Fruit fly (Drosophila melanogaster) whole organism, embryonic: ENCODE measurements around the gene Prx5.

Source experiments
- BtbVII ChIP-seq: fragments of 200-800 bp; sonication (Bioruptor generic); optimal IDR thresholded peaks from 3 replicates; lab custom pipeline; 2017; ENCODE audit warnings: missing biosample characterization, mild to moderate bottlenecking, missing genetic modification characterization
- CG10274 ChIP-seq: fragments of 200-800 bp; sonication (Bioruptor generic); optimal IDR thresholded peaks from 3 replicates; lab custom pipeline; 2017; ENCODE audit warnings: missing biosample characterization, mild to moderate bottlenecking, missing genetic modification characterization
- CG10321 ChIP-seq: fragments of 200-800 bp; sonication (Bioruptor generic); IDR thresholded peaks from 2 replicates; pipeline ENCODE4 v1.3.6; 2022; ENCODE audit warnings: missing biosample characterization, missing genetic modification characterization
- CG11247 ChIP-seq: fragments of 200-800 bp; sonication (Bioruptor generic); IDR thresholded peaks from 2 replicates; pipeline ENCODE4 v1.3.6; 2022; ENCODE audit warnings: missing biosample characterization, missing genetic modification characterization
- CG14667 ChIP-seq: fragments of 200-800 bp; sonication (Bioruptor generic); IDR thresholded peaks from 2 replicates; pipeline ENCODE4 v1.3.6; 2022; ENCODE audit warnings: missing biosample characterization, missing genetic modification characterization
- CG14710 ChIP-seq: fragments of 200-800 bp; sonication (Bioruptor generic); optimal IDR thresholded peaks from 3 replicates; lab custom pipeline; 2019; ENCODE audit warnings: missing biosample characterization, mild to moderate bottlenecking, missing genetic modification characterization, moderate library complexity
- CG15696 ChIP-seq: fragments of 200-800 bp; sonication (Bioruptor generic); optimal IDR thresholded peaks from 2 replicates; lab custom pipeline; 2019; ENCODE audit warnings: missing biosample characterization, mild to moderate bottlenecking, missing genetic modification characterization, moderate library complexity
- CG17829 ChIP-seq: fragments of 200-800 bp; optimal IDR thresholded peaks from 2 replicates; lab custom pipeline; 2019; ENCODE audit warnings: missing biosample characterization, mild to moderate bottlenecking, missing genetic modification characterization, moderate library complexity
- CG1792 ChIP-seq: fragments of 200-800 bp; sonication (Bioruptor generic); optimal IDR thresholded peaks from 2 replicates; lab custom pipeline; 2016; ENCODE audit warnings: missing biosample characterization, missing genetic modification characterization
- CG30403 ChIP-seq: fragments of 200-800 bp; sonication (Bioruptor generic); optimal IDR thresholded peaks from 3 replicates; lab custom pipeline; 2016; ENCODE audit warnings: missing biosample characterization, missing genetic modification characterization
- CG3163 ChIP-seq: fragments of 200-800 bp; sonication (Bioruptor generic); optimal IDR thresholded peaks from 3 replicates; lab custom pipeline; 2016; ENCODE audit warnings: missing biosample characterization, missing genetic modification characterization
- CG3281 ChIP-seq: fragments of 200-800 bp; sonication (Bioruptor generic); optimal IDR thresholded peaks from 3 replicates; lab custom pipeline; 2017; ENCODE audit warnings: missing biosample characterization, mild to moderate bottlenecking, missing genetic modification characterization
- CG4617 ChIP-seq: fragments of 200-800 bp; sonication (Bioruptor generic); optimal IDR thresholded peaks from 3 replicates; lab custom pipeline; 2016; ENCODE audit warnings: missing biosample characterization, missing genetic modification characterization, borderline replicate concordance
- CG5245 ChIP-seq: fragments of 200-800 bp; sonication (Bioruptor generic); optimal IDR thresholded peaks from 3 replicates; lab custom pipeline; 2016; ENCODE audit warnings: missing biosample characterization, missing genetic modification characterization
- CG5953 ChIP-seq: fragments of 200-800 bp; sonication (Bioruptor generic); IDR thresholded peaks from 2 replicates; pipeline ENCODE4 v1.3.6; 2022; ENCODE audit warnings: missing biosample characterization, missing genetic modification characterization
- CG6689 ChIP-seq: fragments of 200-800 bp; sonication (Bioruptor generic); IDR thresholded peaks from 2 replicates; pipeline ENCODE4 v1.3.6; 2022; ENCODE audit warnings: missing biosample characterization, missing genetic modification characterization
- CG7987 ChIP-seq: fragments of 200-800 bp; sonication (Bioruptor generic); optimal IDR thresholded peaks from 2 replicates; lab custom pipeline; 2018; ENCODE audit warnings: missing biosample characterization, mild to moderate bottlenecking, missing genetic modification characterization, moderate library complexity
- CG9797 ChIP-seq: fragments of 200-800 bp; sonication (Bioruptor generic); optimal IDR thresholded peaks from 3 replicates; lab custom pipeline; 2018; ENCODE audit warnings: missing biosample characterization, mild to moderate bottlenecking, missing genetic modification characterization
- CkIIα-i1 ChIP-seq: fragments of 200-800 bp; sonication (Bioruptor generic); IDR thresholded peaks from 2 replicates; pipeline ENCODE4 v1.3.6; 2022; ENCODE audit warnings: missing biosample characterization, missing genetic modification characterization
- D ChIP-seq, 2 experiments: fragments of 200-800 bp in 1 of 2; fragments of >200 bp in 1 of 2; sonication (Bioruptor generic) in 1 of 2; optimal IDR thresholded peaks; 2 replicates in 1 of 2; 3 replicates in 1 of 2; lab custom pipeline; 2017; ENCODE audit warnings: mild to moderate bottlenecking in 1 of 2, missing biosample characterization in 1 of 2, missing genetic modification characterization in 1 of 2, missing genetic modification reagents in 1 of 2
- D19A ChIP-seq: fragments of 200-800 bp; optimal IDR thresholded peaks from 3 replicates; lab custom pipeline; 2019; ENCODE audit warnings: missing biosample characterization, mild to moderate bottlenecking, missing genetic modification characterization, moderate library complexity
- Doc3 ChIP-seq: fragments of 200-800 bp; sonication (Bioruptor generic); IDR thresholded peaks from 3 replicates; pipeline ENCODE4 v1.3.6; 2022; ENCODE audit warnings: missing biosample characterization, missing genetic modification characterization; ENCODE audit not compliant: partially characterized antibody
- Dref ChIP-seq: fragments of 200-800 bp; sonication (Bioruptor generic); IDR thresholded peaks from 2 replicates; pipeline ENCODE4 v1.3.6; 2022; ENCODE audit warnings: missing biosample characterization, missing genetic modification characterization
- ERR ChIP-seq: fragments of 200-800 bp; sonication (Bioruptor generic); optimal IDR thresholded peaks from 2 replicates; lab custom pipeline; 2016; ENCODE audit warnings: missing biosample characterization, missing genetic modification characterization
- Fer2 ChIP-seq: fragments of 200-800 bp; sonication (Bioruptor generic); optimal IDR thresholded peaks from 2 replicates; lab custom pipeline; 2018; ENCODE audit warnings: missing biosample characterization, mild to moderate bottlenecking, missing genetic modification characterization, moderate library complexity
- Hand ChIP-seq: fragments of 200-800 bp; sonication (Bioruptor generic); optimal IDR thresholded peaks from 2 replicates; lab custom pipeline; 2017; ENCODE audit warnings: mild to moderate bottlenecking, missing biosample characterization, missing genetic modification reagents, missing genetic modification characterization
- Max ChIP-seq: fragments of 200-800 bp; sonication (Bioruptor generic); optimal IDR thresholded peaks from 2 replicates; lab custom pipeline; 2016; ENCODE audit warnings: missing biosample characterization, mild to moderate bottlenecking, missing genetic modification characterization
- NK7.1 ChIP-seq: fragments of 200-800 bp; sonication (Bioruptor generic); optimal IDR thresholded peaks from 3 replicates; lab custom pipeline; 2016; ENCODE audit warnings: missing biosample characterization, missing genetic modification characterization
- NfI ChIP-seq: fragments of 200-800 bp; sonication (Bioruptor generic); optimal IDR thresholded peaks from 3 replicates; lab custom pipeline; 2018; ENCODE audit warnings: missing biosample characterization, mild to moderate bottlenecking, missing genetic modification characterization, moderate library complexity
- Ravus ChIP-seq: fragments of 200-800 bp; sonication (Bioruptor generic); IDR thresholded peaks from 2 replicates; pipeline ENCODE4 v1.3.6; 2022; ENCODE audit warnings: missing biosample characterization, missing genetic modification characterization
- TFAM ChIP-seq: fragments of 200-800 bp; sonication (Bioruptor generic); optimal IDR thresholded peaks from 2 replicates; lab custom pipeline; 2017; ENCODE audit warnings: missing biosample characterization, missing genetic modification characterization, inconsistent platforms
- Usf ChIP-seq: fragments of 200-800 bp; sonication (Bioruptor generic); optimal IDR thresholded peaks from 2 replicates; lab custom pipeline; 2017; ENCODE audit warnings: missing genotype, missing biosample characterization, missing genetic modification characterization
- aop ChIP-seq: fragments of 200-800 bp; sonication (Bioruptor generic); IDR thresholded peaks from 2 replicates; pipeline ENCODE4 v1.3.6; 2022; ENCODE audit warnings: missing biosample characterization, missing genetic modification characterization
- cas ChIP-seq: fragments of 200-800 bp; sonication (Bioruptor generic); IDR thresholded peaks from 2 replicates; pipeline ENCODE4 v1.3.6; 2022; ENCODE audit warnings: missing biosample characterization, missing genetic modification characterization
- caup ChIP-seq: fragments of 200-800 bp; sonication (Bioruptor generic); optimal IDR thresholded peaks from 3 replicates; lab custom pipeline; 2017; ENCODE audit warnings: missing biosample characterization, mild to moderate bottlenecking, missing genetic modification characterization, moderate library complexity; ENCODE audit not compliant: severe bottlenecking
- fd96Cb ChIP-seq: fragments of 200-800 bp; sonication (Bioruptor generic); optimal IDR thresholded peaks from 2 replicates; lab custom pipeline; 2018; ENCODE audit warnings: missing biosample characterization, mild to moderate bottlenecking, missing genetic modification characterization, moderate library complexity
- gcm2 ChIP-seq: fragments of 200-800 bp; sonication (Bioruptor generic); optimal IDR thresholded peaks from 2 replicates; lab custom pipeline; 2016; ENCODE audit warnings: missing biosample characterization, missing genetic modification characterization
- gfzf ChIP-seq: fragments of 200-800 bp; sonication (Bioruptor generic); optimal IDR thresholded peaks from 2 replicates; lab custom pipeline; 2016; ENCODE audit warnings: missing biosample characterization, mild to moderate bottlenecking, missing genetic modification characterization, moderate library complexity
- grn ChIP-seq: fragments of 200-800 bp; sonication (Bioruptor generic); optimal IDR thresholded peaks from 3 replicates; lab custom pipeline; 2017; ENCODE audit warnings: missing biosample characterization, missing genetic modification characterization
- h ChIP-seq: fragments of >200 bp; optimal IDR thresholded peaks from 2 replicates; lab custom pipeline; 2017
- hb ChIP-seq: fragments of 200-800 bp; sonication (Bioruptor generic); IDR thresholded peaks from 3 replicates; pipeline ENCODE4 v1.3.6; 2022; ENCODE audit warnings: missing biosample characterization, missing genetic modification characterization; ENCODE audit not compliant: partially characterized antibody
- lilli ChIP-seq: fragments of 200-800 bp; sonication (Bioruptor generic); optimal IDR thresholded peaks from 3 replicates; lab custom pipeline; 2016; ENCODE audit warnings: missing biosample characterization, missing genetic modification characterization
- mam ChIP-seq: fragments of 200-800 bp; sonication (Bioruptor generic); optimal IDR thresholded peaks from 3 replicates; lab custom pipeline; 2016; ENCODE audit warnings: missing biosample characterization, missing genetic modification characterization
- mirr ChIP-seq: fragments of 200-800 bp; sonication (Bioruptor generic); optimal IDR thresholded peaks from 3 replicates; lab custom pipeline; 2018; ENCODE audit warnings: missing biosample characterization, mild to moderate bottlenecking, missing genetic modification characterization
- phol ChIP-seq: fragments of 200-800 bp; sonication (Bioruptor generic); optimal IDR thresholded peaks from 3 replicates; lab custom pipeline; 2018; ENCODE audit warnings: missing biosample characterization, mild to moderate bottlenecking, missing genetic modification characterization, moderate library complexity
- unc-4 ChIP-seq: fragments of 200-800 bp; sonication (Bioruptor generic); IDR thresholded peaks from 2 replicates; pipeline ENCODE4 v1.3.6; 2022; ENCODE audit warnings: missing biosample characterization, missing genetic modification characterization; ENCODE audit not compliant: partially characterized antibody
- zen2 ChIP-seq: fragments of 200-800 bp; sonication (Bioruptor generic); IDR thresholded peaks from 3 replicates; pipeline ENCODE4 v1.3.6; 2022; ENCODE audit warnings: missing biosample characterization, missing genetic modification characterization; ENCODE audit not compliant: partially characterized antibody

Gene Prx5

dm6 chr3R:18166261-18166720 is 782 bp downstream of the Prx5 start (continued):
- TF ChIP-seq gfzf (no peak), D (optimal IDR thresholded peaks at IDR 0.05; lab: Kevin White, UChicago) (no peak), D (GFP tag; optimal IDR thresholded peaks at IDR 0.05; lab: Kevin White, UChicago) (no peak), CG15696 (no peak), BtbVII (GFP tag; lab: Kevin White, UChicago) (no peak), CG14667 (GFP tag; lab: Robert Waterston, UW) (no peak)
- TF ChIP-seq, all 482 proteins: peak for 47

- peak; percentile 87 for TF ChIP-seq lilli
- no peak for TF ChIP-seq CkIIα-i1 (GFP tag; lab: Robert Waterston, UW)
- TF ChIP-seq CG9797 (GFP tag; lab: Kevin White, UChicago), result peak; percentile 73
- TF ChIP-seq D (optimal IDR thresholded peaks at IDR 0.05; lab: Kevin White, UChicago), result no peak
- no peak for TF ChIP-seq D (GFP tag; optimal IDR thresholded peaks at IDR 0.05; lab: Kevin White, UChicago)
- peak; percentile 32 for TF ChIP-seq D19A (tag; lab: Kevin White, UChicago)
- peak; percentile 62 for TF ChIP-seq Dref (GFP tag; lab: Robert Waterston, UW)
- peak; percentile 41; the same call in 1 of the 2 replicates for TF ChIP-seq cas (GFP tag; lab: Robert Waterston, UW)
- TF ChIP-seq ERR (GFP tag; lab: Kevin White, UChicago), result no peak
- TF ChIP-seq h, result no peak
- TF ChIP-seq CG30403 (GFP tag; lab: Kevin White, UChicago), result peak; percentile 83
- no peak for TF ChIP-seq mirr
- peak; percentile 74 for TF ChIP-seq NfI
- peak; percentile 75 for TF ChIP-seq CG17829 (tag; lab: Kevin White, UChicago)
- peak; percentile 19 for TF ChIP-seq fd96Cb (tag; lab: Kevin White, UChicago)
- peak; percentile 64 for TF ChIP-seq phol (tag; lab: Kevin White, UChicago)
- TF ChIP-seq CG10321, result 0 out of 2 replicates have a peak, but pooled peaks have one; percentile 33
- TF ChIP-seq Doc3 (GFP tag; lab: Robert Waterston, UW), result peak; percentile 88
- no peak for TF ChIP-seq Ravus
- peak; percentile 82 for TF ChIP-seq CG14710 (tag; lab: Kevin White, UChicago)
- TF ChIP-seq Max (GFP tag; lab: Kevin White, UChicago), result peak; percentile 76
- TF ChIP-seq CG5953 (GFP tag; lab: Robert Waterston, UW), result 0 out of 2 replicates have a peak, but pooled peaks have one; percentile 23
- TF ChIP-seq CG3281 (GFP tag; lab: Kevin White, UChicago), result peak; percentile 69
- peak; percentile 80 for TF ChIP-seq CG11247 (GFP tag; lab: Robert Waterston, UW)
- peak; percentile 55 for TF ChIP-seq CG5245 (GFP tag; lab: Kevin White, UChicago)
- TF ChIP-seq Hand (GFP tag; lab: Kevin White, UChicago), result no peak
- no peak for TF ChIP-seq aop
- peak; percentile 90 for TF ChIP-seq unc-4 (GFP tag; lab: Robert Waterston, UW)
- TF ChIP-seq TFAM (GFP tag; lab: Kevin White, UChicago), result no peak
- TF ChIP-seq zen2 (GFP tag; lab: Robert Waterston, UW), result peak; percentile 65; the same call in 1 of the 3 replicates
- TF ChIP-seq mam (GFP tag; lab: Kevin White, UChicago), result peak; percentile 89
- peak; percentile 83 for TF ChIP-seq CG4617
- TF ChIP-seq hb, result peak; percentile 76
- TF ChIP-seq CG1792 (GFP tag; lab: Kevin White, UChicago), result no peak
- peak; percentile 9 for TF ChIP-seq CG3163 (GFP tag; lab: Kevin White, UChicago)
- TF ChIP-seq Usf (GFP tag; lab: Kevin White, UChicago), result peak; percentile 18
- TF ChIP-seq caup (GFP tag; lab: Kevin White, UChicago), result peak; percentile 63
- no peak for TF ChIP-seq gcm2 (GFP tag; lab: Kevin White, UChicago)
- no peak for TF ChIP-seq CG10274 (GFP tag; lab: Kevin White, UChicago)
- peak; percentile 56 for TF ChIP-seq Fer2 (tag; lab: Kevin White, UChicago)
- TF ChIP-seq CG6689, result peak; percentile 65
- no peak for TF ChIP-seq grn (GFP tag; lab: Kevin White, UChicago)
- no peak for TF ChIP-seq NK7.1 (GFP tag; lab: Kevin White, UChicago)
- TF ChIP-seq CG7987 (GFP tag; lab: Kevin White, UChicago), result peak; percentile 54
Observed at dm6 chr3R:18164052-18164722, 2.9 kb downstream of the Prx5 start, which contains the start of the genes CG7218 and Cbp20. TSS of gene CG7218 (minus strand) at chr3R:18164397. TSS of gene Cbp20 (plus strand) at chr3R:18164661.
